Worm (Caenorhabditis elegans): ENCODE results near the gene fbxb-35.
"Not testable (repeated sequence)": the region's sequence is repeated elsewhere in the genome, so short reads cannot be mapped to it uniquely, and the experiment has no call there.

DNA sequence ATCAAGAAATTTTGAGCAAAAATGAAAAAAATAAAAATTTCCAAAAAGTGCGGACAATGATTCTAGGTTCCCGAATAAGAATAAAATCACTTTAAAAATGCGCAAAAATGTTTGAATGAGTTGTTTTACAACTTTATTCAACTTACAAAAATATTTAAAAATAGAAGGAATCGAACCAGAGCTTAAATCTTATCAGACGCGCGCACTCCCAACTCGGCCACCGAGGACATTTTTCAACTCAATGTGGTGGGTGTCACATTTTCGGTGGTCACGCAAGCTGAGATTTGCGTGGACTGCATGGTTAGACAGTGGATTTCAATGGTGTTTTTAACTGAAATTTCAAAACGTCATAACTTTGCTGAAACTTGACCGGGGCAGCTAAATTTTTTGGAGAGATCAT is 26.8 kb upstream of the fbxb-35 start:
- not testable (repeated sequence) for TF ChIP-seq ztf-3 (GFP tag; optimal IDR thresholded peaks at IDR 0.05); lin-35 (GFP tag; optimal IDR thresholded peaks at IDR 0.05); nfya-1 (tag; optimal IDR thresholded peaks at IDR 0.05; ENCODE audit: borderline replicate concordance, insufficient read depth); nhr-120 (GFP tag; IDR thresholded peaks at IDR 0.05); lin-54 (GFP tag; optimal IDR thresholded peaks at IDR 0.05); snpc-4 (GFP tag; optimal IDR thresholded peaks at IDR 0.05); snpc-4 (tag; optimal IDR thresholded peaks at IDR 0.05); chd-7 (tag; optimal IDR thresholded peaks at IDR 0.05); mel-28 (tag; optimal IDR thresholded peaks at IDR 0.05; ENCODE audit: borderline replicate concordance); Y53F4B.3 (GFP tag; IDR thresholded peaks at IDR 0.05); ceh-79 (tag; optimal IDR thresholded peaks at IDR 0.05); aptf-2 (GFP tag; conservative IDR thresholded peaks at IDR 0.05); F39B2.1 (GFP tag; IDR thresholded peaks at IDR 0.05)
- TF ChIP-seq tbp1 (GFP tag; optimal IDR thresholded peaks at IDR 0.05): peak; percentile 65
